Worm (Caenorhabditis elegans) whole organism, L3 larva: Measurements from ENCODE around the gene dhs-24.

Experiments used
- ceh-16 ChIP-seq: sonication (generic microtip); optimal IDR thresholded peaks from 2 replicates; lab custom pipeline; 2017; ENCODE audit warnings: missing biosample characterization, missing genetic modification characterization
- ceh-9 ChIP-seq: sonication (generic microtip); optimal IDR thresholded peaks from 2 replicates; lab custom pipeline; 2018; ENCODE audit warnings: missing biosample characterization, missing genetic modification characterization
- egl-5 ChIP-seq: fragments of 150-350 bp; optimal IDR thresholded peaks from 2 replicates; lab custom pipeline; 2017; ENCODE audit warnings: missing biosample characterization, missing genetic modification reagents, missing genetic modification characterization, inconsistent platforms
- nfya-1 ChIP-seq: sonication (generic microtip); optimal IDR thresholded peaks from 2 replicates; lab custom pipeline; 2017; ENCODE audit warnings: missing genetic modification characterization, mild to moderate bottlenecking, missing compliant biosample characterization, antibody characterized with exemption, moderate library complexity; ENCODE audit not compliant: insufficient read depth
- nhr-11 ChIP-seq: fragments of 150-350 bp; optimal IDR thresholded peaks from 2 replicates; lab custom pipeline; 2014; ENCODE audit warnings: missing biosample characterization, missing genetic modification characterization

ce11 chrV:19922613-19923012 is 23.8 kb downstream of the dhs-24 start, which contains the start of gene Y60A3A.16:
- TF ChIP-seq ceh-9 (tag; lab: Kevin White, UChicago) (no peak), egl-5 (tag; lab: Kevin White, UChicago) (no peak), ceh-16 (no peak), nhr-11 (tag; lab: Kevin White, UChicago) (no peak), nfya-1 (tag; lab: Kevin White, UChicago) (no peak)
